Fruit fly (Drosophila melanogaster): Measurements from ENCODE around the gene rols.

Gene rols

dm6 chr3L:12066699-12067287 is 2.1 kb upstream of the rols start:
- no peak for TF ChIP-seq Sox15 (GFP tag; optimal IDR thresholded peaks at IDR 0.05)
- TF ChIP-seq fd59A (GFP tag; optimal IDR thresholded peaks at IDR 0.05): no peak
- no peak for TF ChIP-seq CG8632 (GFP tag; optimal IDR thresholded peaks at IDR 0.05)
- TF ChIP-seq spab (GFP tag; optimal IDR thresholded peaks at IDR 0.05): no peak
- TF ChIP-seq dsx (GFP tag; optimal IDR thresholded peaks at IDR 0.05; ENCODE audit: poor library complexity, severe bottlenecking): no peak
- no peak for TF ChIP-seq CG11902 (GFP tag; optimal IDR thresholded peaks at IDR 0.05)
- no peak for TF ChIP-seq Ets96B (tag; optimal IDR thresholded peaks at IDR 0.05)
- TF ChIP-seq Hr38 (GFP tag; optimal IDR thresholded peaks at IDR 0.05): no peak
- no peak for TF ChIP-seq CG31627 (GFP tag; optimal IDR thresholded peaks at IDR 0.05)
- TF ChIP-seq vri (GFP tag; optimal IDR thresholded peaks at IDR 0.05): no peak
- TF ChIP-seq CG6792 (GFP tag; optimal IDR thresholded peaks at IDR 0.05): no peak
- no peak for TF ChIP-seq OdsH (GFP tag; optimal IDR thresholded peaks at IDR 0.05)
- no peak for TF ChIP-seq CG4318 (GFP tag; optimal IDR thresholded peaks at IDR 0.05)
- TF ChIP-seq CG8119 (GFP tag; IDR thresholded peaks at IDR 0.05): no peak

dm6 chr3L:12063442-12064080 is 1.1 kb downstream of the rols start:
- TF ChIP-seq eg (GFP tag; IDR thresholded peaks at IDR 0.05): 0 out of 3 replicates have a peak, but pooled peaks have one; percentile 18
- no peak for TF ChIP-seq Ets21C (GFP tag; optimal IDR thresholded peaks at IDR 0.05)
- TF ChIP-seq CG15336 (GFP tag; IDR thresholded peaks at IDR 0.05): 0 out of 2 replicates have a peak, but pooled peaks have one; percentile 38
- TF ChIP-seq salr (GFP tag; optimal IDR thresholded peaks at IDR 0.05): peak in 1 of 2 experiments; percentile 30
- no peak for TF ChIP-seq CG9139 (GFP tag; optimal IDR thresholded peaks at IDR 0.05)
- TF ChIP-seq Eip78C (GFP tag): peak; percentile 37
- peak; percentile 11 for TF ChIP-seq CG32006 (GFP tag; optimal IDR thresholded peaks at IDR 0.05)

- peak in 1 of 2 experiments; percentile 33 for TF ChIP-seq ss (GFP tag; optimal IDR thresholded peaks at IDR 0.05)
- peak; percentile 30 for TF ChIP-seq CG7368 (GFP tag; optimal IDR thresholded peaks at IDR 0.05)
- TF ChIP-seq eg (GFP tag; IDR thresholded peaks at IDR 0.05): peak; percentile 71
- TF ChIP-seq CG11902 (GFP tag; optimal IDR thresholded peaks at IDR 0.05): no peak
- TF ChIP-seq fd85E (GFP tag; optimal IDR thresholded peaks at IDR 0.05): no peak
- peak; percentile 36 for TF ChIP-seq fd59A (GFP tag; optimal IDR thresholded peaks at IDR 0.05)
- no peak for TF ChIP-seq Hr39 (GFP tag; optimal IDR thresholded peaks at IDR 0.05)
- peak; percentile 58 for TF ChIP-seq CG3919 (GFP tag; optimal IDR thresholded peaks at IDR 0.05)
- TF ChIP-seq pdm3 (GFP tag; optimal IDR thresholded peaks at IDR 0.05): no peak
- TF ChIP-seq CG34406 (GFP tag; optimal IDR thresholded peaks at IDR 0.05): no peak
- peak; percentile 67 for TF ChIP-seq Eip75B (GFP tag; optimal IDR thresholded peaks at IDR 0.05)
- no peak for TF ChIP-seq fkh (GFP tag; optimal IDR thresholded peaks at IDR 0.05)
- no peak for TF ChIP-seq CG9139 (GFP tag; optimal IDR thresholded peaks at IDR 0.05)
- TF ChIP-seq acj6 (GFP tag; optimal IDR thresholded peaks at IDR 0.05): peak; percentile 46
- no peak for TF ChIP-seq CG8632 (GFP tag; optimal IDR thresholded peaks at IDR 0.05)
- TF ChIP-seq Hr4 (GFP tag; optimal IDR thresholded peaks at IDR 0.05): peak; percentile 10
- TF ChIP-seq CG8119 (GFP tag; IDR thresholded peaks at IDR 0.05): peak; percentile 53; the same call in 2 of the 3 replicates
- peak; percentile 37 for TF ChIP-seq CG10669 (GFP tag; optimal IDR thresholded peaks at IDR 0.05)
- no peak for TF ChIP-seq CG11762 (GFP tag; optimal IDR thresholded peaks at IDR 0.05; ENCODE audit: insufficient read depth)
- TF ChIP-seq Sox102F (GFP tag; optimal IDR thresholded peaks at IDR 0.05): no peak
- peak; percentile 59 for TF ChIP-seq Sox14 (GFP tag; optimal IDR thresholded peaks at IDR 0.05)
- no peak for TF ChIP-seq CG31627 (GFP tag; optimal IDR thresholded peaks at IDR 0.05)
- no peak for TF ChIP-seq CG6276 (GFP tag; optimal IDR thresholded peaks at IDR 0.05)
- peak; percentile 27 for TF ChIP-seq OdsH (GFP tag; optimal IDR thresholded peaks at IDR 0.05)
- peak; percentile 36 for TF ChIP-seq spab (GFP tag; optimal IDR thresholded peaks at IDR 0.05)
- no peak for TF ChIP-seq Ets21C (GFP tag; optimal IDR thresholded peaks at IDR 0.05)
- TF ChIP-seq CG1621 (tag; optimal IDR thresholded peaks at IDR 0.05): peak; percentile 57
- no peak for TF ChIP-seq esn (GFP tag; optimal IDR thresholded peaks at IDR 0.05)
- no peak for TF ChIP-seq Hr38 (GFP tag; optimal IDR thresholded peaks at IDR 0.05)
- no peak for TF ChIP-seq lz (GFP tag; optimal IDR thresholded peaks at IDR 0.05)
- TF ChIP-seq CG6163 (GFP tag; IDR thresholded peaks at IDR 0.05): peak; percentile 77
- TF ChIP-seq achi (GFP tag; optimal IDR thresholded peaks at IDR 0.05): peak; percentile 62
- TF ChIP-seq dsx (GFP tag; optimal IDR thresholded peaks at IDR 0.05; ENCODE audit: poor library complexity, severe bottlenecking): peak; percentile 46
- peak; percentile 67 for TF ChIP-seq CG3032 (tag; optimal IDR thresholded peaks at IDR 0.05)
- TF ChIP-seq CG8319 (GFP tag; optimal IDR thresholded peaks at IDR 0.05): peak; percentile 3
These were observed 1.9 kb downstream of the rols start for dm6 chr3L:12062788-12063218.

Measured in whole organism, prepupa.